Fruit fly (Drosophila melanogaster) whole organism, pupa: ENCODE data around the gene yem.

ENCODE experiments used
- CG13204 ChIP-seq: fragments of 200-800 bp; sonication (Bioruptor generic); optimal IDR thresholded peaks from 2 replicates; lab custom pipeline; 2018; ENCODE audit warnings: missing biosample characterization, mild to moderate bottlenecking, missing genetic modification characterization, moderate library complexity
- CG15710 ChIP-seq: fragments of 200-800 bp; sonication (Bioruptor generic); optimal IDR thresholded peaks from 2 replicates; lab custom pipeline; 2018; ENCODE audit warnings: missing biosample characterization, mild to moderate bottlenecking, missing genetic modification characterization, moderate library complexity
- Snoo ChIP-seq: fragments of 200-800 bp; sonication (Bioruptor generic); optimal IDR thresholded peaks from 3 replicates; lab custom pipeline; 2017; ENCODE audit warnings: missing biosample characterization, mild to moderate bottlenecking, missing genetic modification characterization, inconsistent platforms
- gl ChIP-seq: fragments of 200-800 bp; sonication (Bioruptor generic); optimal IDR thresholded peaks from 2 replicates; lab custom pipeline; 2018; ENCODE audit warnings: missing biosample characterization, mild to moderate bottlenecking, missing genetic modification characterization

- TF ChIP-seq Snoo (tag; lab: Kevin White, UChicago): peak; percentile 41
- peak; percentile 46 for TF ChIP-seq CG13204 (GFP tag; lab: Kevin White, UChicago)
- peak; percentile 48 for TF ChIP-seq gl (tag; lab: Kevin White, UChicago)
- peak; percentile 22 for TF ChIP-seq CG15710 (tag; lab: Kevin White, UChicago)
Observed at dm6 chr3R:29074001-29074609, 48.6 kb downstream of the yem start.
